ENCODE assay signal across 5 fruit fly cellular contexts in genomic region chr3R:13782578-13782977, dm6.
TF ChIP-seq lines count a peak whose summit lies in the region.

No protein-coding gene starts in this region.

- no peak for TF ChIP-seq CTCF in whole organism, embryonic (GFP tag; optimal IDR thresholded peaks at IDR 0.05; lab: Kevin White, UChicago)

TF ChIP-seq in whole organism, adult, 20 proteins besides CTCF, POLR2A, EP300 and RAD21 (continues in another document):
- TF ChIP-seq CG12768 (GFP tag; optimal IDR thresholded peaks at IDR 0.05; lab: Kevin White, UChicago) (peak; percentile 28), cic (GFP tag; optimal IDR thresholded peaks at IDR 0.05; lab: Kevin White, UChicago) (peak; percentile 38), CG5204 (GFP tag; optimal IDR thresholded peaks at IDR 0.05; lab: Kevin White, UChicago) (no peak), toe (GFP tag; optimal IDR thresholded peaks at IDR 0.05; lab: Kevin White, UChicago) (no peak), CG11617 (GFP tag; optimal IDR thresholded peaks at IDR 0.05; lab: Kevin White, UChicago) (no peak), Clk (GFP tag; optimal IDR thresholded peaks at IDR 0.05; lab: Kevin White, UChicago) (no peak), cnc (optimal IDR thresholded peaks at IDR 0.05; lab: Kevin White, UChicago) (no peak), CG1620 (GFP tag; optimal IDR thresholded peaks at IDR 0.05; lab: Kevin White, UChicago) (no peak), Mnt (GFP tag; optimal IDR thresholded peaks at IDR 0.05; lab: Kevin White, UChicago) (peak; percentile 7), CG7045 (GFP tag; optimal IDR thresholded peaks at IDR 0.05; lab: Kevin White, UChicago) (no peak), tj (GFP tag; optimal IDR thresholded peaks at IDR 0.05; lab: Kevin White, UChicago) (no peak), Hr96 (GFP tag; optimal IDR thresholded peaks at IDR 0.05; lab: Kevin White, UChicago) (peak; percentile 27), bab1 (GFP tag; optimal IDR thresholded peaks at IDR 0.05; lab: Kevin White, UChicago) (no peak), pad (GFP tag; optimal IDR thresholded peaks at IDR 0.05; lab: Kevin White, UChicago) (no peak), ovo (GFP tag; optimal IDR thresholded peaks at IDR 0.05; lab: Kevin White, UChicago) (peak; percentile 34), CG14711 (tag; optimal IDR thresholded peaks at IDR 0.05; lab: Kevin White, UChicago) (no peak), Crg-1 (GFP tag; optimal IDR thresholded peaks at IDR 0.05; lab: Kevin White, UChicago) (no peak), kay (GFP tag; lab: Kevin White, UChicago; ENCODE audit: borderline replicate concordance) (no peak), CG7101 (tag; optimal IDR thresholded peaks at IDR 0.05; lab: Kevin White, UChicago) (no peak)

TF ChIP-seq in whole organism, embryonic, 481 proteins besides CTCF, POLR2A, EP300 and RAD21:
- TF ChIP-seq CG11696 (GFP tag; IDR thresholded peaks at IDR 0.05; lab: Robert Waterston, UW) = 0 out of 2 replicates have a peak, but pooled peaks have one; percentile 49
- TF ChIP-seq ato (GFP tag; IDR thresholded peaks at IDR 0.05; lab: Robert Waterston, UW; ENCODE audit: partially characterized antibody) = no peak
- no peak for TF ChIP-seq tx (GFP tag; optimal IDR thresholded peaks at IDR 0.05; lab: Kevin White, UChicago)
- TF ChIP-seq ewg (GFP tag; optimal IDR thresholded peaks at IDR 0.05; lab: Kevin White, UChicago) = no peak
- TF ChIP-seq Rx (GFP tag; IDR thresholded peaks at IDR 0.05; lab: Robert Waterston, UW) = 0 out of 2 replicates have a peak, but pooled peaks have one; percentile 4
- TF ChIP-seq Blimp-1 (GFP tag; optimal IDR thresholded peaks at IDR 0.05; lab: Kevin White, UChicago) = no peak
- TF ChIP-seq sens (GFP tag; lab: Kevin White, UChicago) = peak; percentile 61
TF ChIP-seq in whole organism, embryonic: peak in this region for 3.

TF ChIP-seq in whole organism, prepupa, 60 proteins besides CTCF, POLR2A, EP300 and RAD21:
- TF ChIP-seq net (GFP tag; optimal IDR thresholded peaks at IDR 0.05; lab: Kevin White, UChicago) (no peak), cyc (GFP tag; optimal IDR thresholded peaks at IDR 0.05; lab: Kevin White, UChicago) (no peak), CG8119 (GFP tag; IDR thresholded peaks at IDR 0.05; lab: Robert Waterston, UW) (no peak), CG32006 (GFP tag; optimal IDR thresholded peaks at IDR 0.05; lab: Kevin White, UChicago) (no peak), salr (GFP tag; optimal IDR thresholded peaks at IDR 0.05; lab: Kevin White, UChicago) (no peak), Sox102F (GFP tag; optimal IDR thresholded peaks at IDR 0.05; lab: Kevin White, UChicago) (peak; percentile 12), CG10669 (GFP tag; optimal IDR thresholded peaks at IDR 0.05; lab: Kevin White, UChicago) (no peak), CG3919 (GFP tag; optimal IDR thresholded peaks at IDR 0.05; lab: Kevin White, UChicago) (peak; percentile 3), Sox15 (GFP tag; optimal IDR thresholded peaks at IDR 0.05; lab: Kevin White, UChicago) (no peak), CG31627 (GFP tag; optimal IDR thresholded peaks at IDR 0.05; lab: Kevin White, UChicago) (no peak), Sox14 (GFP tag; optimal IDR thresholded peaks at IDR 0.05; lab: Kevin White, UChicago) (peak; percentile 65), CG7368 (GFP tag; optimal IDR thresholded peaks at IDR 0.05; lab: Kevin White, UChicago) (no peak), Eip78C (GFP tag; lab: Kevin White, UChicago) (peak; percentile 40), topi (GFP tag; optimal IDR thresholded peaks at IDR 0.05; lab: Kevin White, UChicago) (no peak)

TF ChIP-seq in whole organism, pupa, 21 proteins besides CTCF, POLR2A, EP300 and RAD21:
- TF ChIP-seq CG17806 (tag; optimal IDR thresholded peaks at IDR 0.05; lab: Kevin White, UChicago) (no peak), CG4496 (GFP tag; IDR thresholded peaks at IDR 0.05; lab: Robert Waterston, UW) (0 out of 3 replicates have a peak, but pooled peaks have one; percentile 47), CG14655 (GFP tag; optimal IDR thresholded peaks at IDR 0.05; lab: Kevin White, UChicago) (no peak), EcR (GFP tag; optimal IDR thresholded peaks at IDR 0.05; lab: Kevin White, UChicago) (peak; percentile 62), D1 (tag; optimal IDR thresholded peaks at IDR 0.05; lab: Kevin White, UChicago) (no peak), Snoo (tag; optimal IDR thresholded peaks at IDR 0.05; lab: Kevin White, UChicago) (no peak), CG10348 (GFP tag; IDR thresholded peaks at IDR 0.05; lab: Robert Waterston, UW) (no peak), rn (GFP tag; IDR thresholded peaks at IDR 0.05; lab: Robert Waterston, UW) (no peak)

TF ChIP-seq in whole organism, wandering third instar larva, 38 proteins besides CTCF, POLR2A, EP300 and RAD21:
- TF ChIP-seq Hr83 (GFP tag; optimal IDR thresholded peaks at IDR 0.05; lab: Kevin White, UChicago; ENCODE audit: poor library complexity, severe bottlenecking) (peak; percentile 16), dl (GFP tag; optimal IDR thresholded peaks at IDR 0.05; lab: Kevin White, UChicago; ENCODE audit: insufficient read depth in 1 of 2, partially characterized antibody in 2 of 2) (peak in 1 of 2 experiments; percentile 15), Vsx2 (GFP tag; optimal IDR thresholded peaks at IDR 0.05; lab: Kevin White, UChicago; ENCODE audit: partially characterized antibody) (no peak), h (GFP tag; optimal IDR thresholded peaks at IDR 0.05; lab: Kevin White, UChicago) (peak; percentile 26), HLH106 (tag; optimal IDR thresholded peaks at IDR 0.05; lab: Kevin White, UChicago) (no peak), Dif (GFP tag; optimal IDR thresholded peaks at IDR 0.05; lab: Kevin White, UChicago; ENCODE audit: partially characterized antibody) (peak; percentile 19)
